Fruit fly (Drosophila melanogaster) whole organism, wandering third instar larva: ENCODE data around the gene CG8353.

Experiments used
- Abd-B ChIP-seq: fragments of >200 bp; optimal IDR thresholded peaks from 2 replicates; lab custom pipeline; 2017; ENCODE audit warnings: missing biosample characterization, missing genetic modification characterization
- CG32264 ChIP-seq: fragments of 200-800 bp; sonication (Bioruptor generic); optimal IDR thresholded peaks from 2 replicates; lab custom pipeline; 2016; ENCODE audit warnings: missing biosample characterization, missing genetic modification characterization
- CG9705 ChIP-seq: fragments of 200-800 bp; sonication (Bioruptor generic); optimal IDR thresholded peaks from 2 replicates; lab custom pipeline; 2018; ENCODE audit warnings: missing biosample characterization, mild to moderate bottlenecking, missing genetic modification characterization
- CrebA ChIP-seq: fragments of 200-800 bp; sonication (Bioruptor generic); optimal IDR thresholded peaks from 2 replicates; lab custom pipeline; 2016; ENCODE audit warnings: missing biosample characterization, mild to moderate bottlenecking, missing genetic modification characterization, borderline replicate concordance
- Dfd ChIP-seq: fragments of >200 bp; optimal IDR thresholded peaks from 2 replicates; lab custom pipeline; 2017; ENCODE audit warnings: missing biosample characterization, missing genetic modification characterization
- Dif ChIP-seq: fragments of 200-275, 200-300 bp; sonication (Bioruptor generic); optimal IDR thresholded peaks from 2 replicates; lab custom pipeline; 2018; ENCODE audit warnings: missing biosample characterization, missing genetic modification characterization; ENCODE audit not compliant: partially characterized antibody
- GATAd ChIP-seq: sonication (Bioruptor generic); optimal IDR thresholded peaks from 2 replicates; lab custom pipeline; 2016; ENCODE audit warnings: missing biosample characterization, missing genetic modification characterization
- HLH106 ChIP-seq: fragments of 200-800 bp; optimal IDR thresholded peaks from 3 replicates; lab custom pipeline; 2019; ENCODE audit warnings: missing biosample characterization, mild to moderate bottlenecking, missing genetic modification characterization, moderate library complexity
- Hnf4 ChIP-seq: fragments of 200-800 bp; sonication (Bioruptor generic); optimal IDR thresholded peaks from 2 replicates; lab custom pipeline; 2016; ENCODE audit warnings: missing biosample characterization, mild to moderate bottlenecking, missing genetic modification characterization
- Hr78 ChIP-seq: fragments of >200 bp; optimal IDR thresholded peaks from 2 replicates; lab custom pipeline; 2017; ENCODE audit warnings: missing biosample characterization, missing genetic modification characterization
- Hr83 ChIP-seq: fragments of 200-300 bp; sonication (Bioruptor generic); optimal IDR thresholded peaks from 2 replicates; lab custom pipeline; 2016; ENCODE audit warnings: missing biosample characterization, mild to moderate bottlenecking, missing genetic modification characterization, moderate library complexity; ENCODE audit not compliant: poor library complexity, severe bottlenecking
- Jra ChIP-seq: sonication (Bioruptor generic); optimal IDR thresholded peaks from 2 replicates; lab custom pipeline; 2016; ENCODE audit warnings: missing biosample characterization, missing genetic modification characterization
- Mio ChIP-seq: sonication (Bioruptor generic); optimal IDR thresholded peaks from 2 replicates; lab custom pipeline; 2016; ENCODE audit warnings: missing biosample characterization, missing genetic modification characterization
- Myc ChIP-seq: fragments of >200 bp; optimal IDR thresholded peaks from 2 replicates; lab custom pipeline; 2017
- N ChIP-seq: fragments of >200 bp; optimal IDR thresholded peaks from 2 replicates; lab custom pipeline; 2018; ENCODE audit warnings: missing biosample characterization, missing external identifiers, missing genetic modification characterization
- OdsH ChIP-seq: fragments of 200-800 bp; sonication (Bioruptor generic); optimal IDR thresholded peaks from 2 replicates; lab custom pipeline; 2016; ENCODE audit warnings: missing biosample characterization, mild to moderate bottlenecking, missing genetic modification characterization
- Rel ChIP-seq, 2 experiments: fragments of 200-800 bp; sonication (Bioruptor generic) in 1 of 2; optimal IDR thresholded peaks; 2 replicates in 1 of 2; 3 replicates in 1 of 2; lab custom pipeline; 2016 to 2019; ENCODE audit warnings: mild to moderate bottlenecking in 2 of 2, missing biosample characterization in 2 of 2, missing genetic modification characterization in 2 of 2, moderate library complexity in 1 of 2
- Sp1 ChIP-seq: fragments of 200-800 bp; sonication (Bioruptor generic); optimal IDR thresholded peaks from 3 replicates; lab custom pipeline; 2019; ENCODE audit warnings: missing biosample characterization, mild to moderate bottlenecking, missing genetic modification characterization, moderate library complexity
- Vsx2 ChIP-seq: fragments of 200-300, 225-300 bp; sonication (Bioruptor generic); optimal IDR thresholded peaks from 2 replicates; lab custom pipeline; 2018; ENCODE audit warnings: missing biosample characterization, missing genetic modification characterization; ENCODE audit not compliant: partially characterized antibody
- br ChIP-seq: fragments of 200-800 bp; sonication (Bioruptor generic); optimal IDR thresholded peaks from 2 replicates; lab custom pipeline; 2016; ENCODE audit warnings: missing biosample characterization, missing genetic modification characterization
- brk ChIP-seq: fragments of 200-800 bp; sonication (Bioruptor generic); optimal IDR thresholded peaks from 2 replicates; lab custom pipeline; 2016; ENCODE audit warnings: missing biosample characterization, mild to moderate bottlenecking, missing genetic modification characterization
- dl ChIP-seq, 2 experiments: fragments of 175-275, 200-275 bp in 1 of 2; fragments of 200-275 bp in 1 of 2; sonication (Bioruptor generic); optimal IDR thresholded peaks; lab custom pipeline; 2018; ENCODE audit warnings: mild to moderate bottlenecking in 2 of 2, missing biosample characterization in 2 of 2, missing genetic modification characterization in 2 of 2, moderate library complexity in 2 of 2; ENCODE audit not compliant: partially characterized antibody in 2 of 2, insufficient read depth in 1 of 2
- dmrt93B ChIP-seq: fragments of 200-800 bp; sonication (Bioruptor generic); optimal IDR thresholded peaks from 2 replicates; lab custom pipeline; 2018; ENCODE audit warnings: missing biosample characterization, mild to moderate bottlenecking, missing genetic modification characterization
- dsf ChIP-seq: sonication (Bioruptor generic); optimal IDR thresholded peaks from 2 replicates; lab custom pipeline; 2016; ENCODE audit warnings: missing biosample characterization, missing genetic modification characterization, borderline replicate concordance
- ey ChIP-seq: fragments of 200-800 bp; sonication (Bioruptor generic); optimal IDR thresholded peaks from 2 replicates; lab custom pipeline; 2016; ENCODE audit warnings: missing biosample characterization, missing genetic modification characterization
- foxo ChIP-seq, 2 experiments: fragments of 200-800 bp; sonication (Bioruptor generic); optimal IDR thresholded peaks; 2 replicates in 1 of 2; 3 replicates in 1 of 2; lab custom pipeline; 2016 to 2017; ENCODE audit warnings: missing biosample characterization in 2 of 2, missing genetic modification characterization in 2 of 2
- fru ChIP-seq: fragments of 200-800 bp; sonication (Bioruptor generic); optimal IDR thresholded peaks from 3 replicates; lab custom pipeline; 2016; ENCODE audit warnings: missing biosample characterization, mild to moderate bottlenecking, missing genetic modification characterization
- h ChIP-seq: fragments of 200-800 bp; sonication (Bioruptor generic); optimal IDR thresholded peaks from 3 replicates; lab custom pipeline; 2016; ENCODE audit warnings: missing biosample characterization, mild to moderate bottlenecking, missing genetic modification characterization
- jim ChIP-seq: fragments of 175-275, 200-325 bp; sonication (Bioruptor generic); optimal IDR thresholded peaks from 2 replicates; lab custom pipeline; 2016; ENCODE audit warnings: missing biosample characterization, mild to moderate bottlenecking, missing genetic modification characterization
- lola ChIP-seq: fragments of >200 bp; optimal IDR thresholded peaks from 2 replicates; lab custom pipeline; 2017; ENCODE audit warnings: missing biosample characterization, missing genetic modification characterization
- pan ChIP-seq: fragments of >200 bp; optimal IDR thresholded peaks from 2 replicates; lab custom pipeline; 2017
- psq ChIP-seq: fragments of 200-800 bp; sonication (Bioruptor generic); optimal IDR thresholded peaks from 3 replicates; lab custom pipeline; 2017; ENCODE audit warnings: missing biosample characterization, mild to moderate bottlenecking, missing genetic modification characterization, moderate library complexity
- rgr ChIP-seq: fragments of 200-800 bp; sonication (Bioruptor generic); optimal IDR thresholded peaks from 3 replicates; lab custom pipeline; 2016; ENCODE audit warnings: missing biosample characterization, mild to moderate bottlenecking, missing genetic modification characterization
- sage ChIP-seq: fragments of 200-800 bp; sonication (Bioruptor generic); optimal IDR thresholded peaks from 2 replicates; lab custom pipeline; 2016; ENCODE audit warnings: missing biosample characterization, mild to moderate bottlenecking, missing genetic modification characterization
- sv ChIP-seq: fragments of 200-800 bp; sonication (Bioruptor generic); optimal IDR thresholded peaks from 3 replicates; lab custom pipeline; 2016; ENCODE audit warnings: missing biosample characterization, missing genetic modification characterization
- tai ChIP-seq: sonication (Bioruptor generic); optimal IDR thresholded peaks from 2 replicates; lab custom pipeline; 2016; ENCODE audit warnings: missing biosample characterization, missing genetic modification characterization
- usp ChIP-seq: fragments of >200 bp; optimal IDR thresholded peaks from 2 replicates; lab custom pipeline; 2017; ENCODE audit warnings: missing biosample characterization, missing genetic modification characterization
- woc ChIP-seq: sonication (Bioruptor generic); optimal IDR thresholded peaks from 2 replicates; lab custom pipeline; 2016; ENCODE audit warnings: missing biosample characterization, mild to moderate bottlenecking, missing genetic modification characterization

The CG8353 gene

DNA sequence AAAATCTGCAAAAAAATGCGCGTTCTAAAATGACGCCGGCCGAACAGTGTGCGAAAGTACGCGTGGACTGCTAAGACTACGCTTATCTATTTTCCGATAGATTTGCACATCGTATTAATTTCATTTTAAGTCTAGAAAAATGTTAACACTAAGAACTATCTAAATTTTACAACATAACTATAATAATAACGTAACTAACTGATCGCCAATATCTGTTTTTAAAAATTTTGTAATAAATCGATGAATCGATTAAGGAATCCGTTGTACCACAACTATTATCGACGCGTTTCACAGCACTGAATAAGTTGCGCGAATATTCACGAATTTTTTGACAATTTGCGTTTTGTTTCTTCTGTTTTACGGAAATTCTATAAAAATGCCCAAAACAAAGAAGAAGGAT is 2.8 kb upstream of the CG8353 start, which contains the start of gene Ssb-c31a:
Gene Ssb-c31a, plus strand, starts transcription at position 278 of the 400 bp plus-strand sequence.
- TF ChIP-seq Hr78 (GFP tag; lab: Kevin White, UChicago), result no peak
- TF ChIP-seq Rel (GFP tag; optimal IDR thresholded peaks at IDR 0.05; lab: Kevin White, UChicago), result no peak
- peak; percentile 49 for TF ChIP-seq Rel (tag; optimal IDR thresholded peaks at IDR 0.05; lab: Kevin White, UChicago)
- TF ChIP-seq GATAd, result peak; percentile 61
- TF ChIP-seq psq (GFP tag; lab: Kevin White, UChicago), result peak; percentile 58
- TF ChIP-seq dmrt93B (GFP tag; lab: Kevin White, UChicago), result peak; percentile 32
- TF ChIP-seq dsf (GFP tag; lab: Kevin White, UChicago), result peak; percentile 81
- peak; percentile 80 for TF ChIP-seq br (GFP tag; lab: Kevin White, UChicago)
- TF ChIP-seq Vsx2 (GFP tag; lab: Kevin White, UChicago), result no peak
- no peak for TF ChIP-seq dl (GFP tag; optimal IDR thresholded peaks at IDR 0.05; lab: Kevin White, UChicago; ENCODE audit: insufficient read depth in 1 of 2, partially characterized antibody in 2 of 2)
- TF ChIP-seq rgr, result peak; percentile 72
- TF ChIP-seq woc (GFP tag; lab: Kevin White, UChicago), result peak; percentile 73
- TF ChIP-seq Mio, result no peak
- TF ChIP-seq lola (GFP tag; lab: Kevin White, UChicago), result no peak
- peak; percentile 65 for TF ChIP-seq sv (GFP tag; lab: Kevin White, UChicago)
- peak; percentile 88 for TF ChIP-seq tai (GFP tag; lab: Kevin White, UChicago)
- TF ChIP-seq Hr83 (GFP tag; lab: Kevin White, UChicago), result no peak
- TF ChIP-seq CG32264 (GFP tag; lab: Kevin White, UChicago), result peak; percentile 34
- peak; percentile 60 for TF ChIP-seq Sp1 (GFP tag; lab: Kevin White, UChicago)
- no peak for TF ChIP-seq Abd-B (GFP tag; lab: Kevin White, UChicago)
- TF ChIP-seq usp, result no peak
- no peak for TF ChIP-seq Dif
- TF ChIP-seq CrebA (GFP tag; lab: Kevin White, UChicago), result no peak
- peak; percentile 81 for TF ChIP-seq Hnf4 (GFP tag; lab: Kevin White, UChicago)
- TF ChIP-seq Jra, result peak; percentile 90
- TF ChIP-seq brk (GFP tag; lab: Kevin White, UChicago), result peak; percentile 84
- TF ChIP-seq h (GFP tag; lab: Kevin White, UChicago), result peak; percentile 83
- TF ChIP-seq fru (GFP tag; lab: Kevin White, UChicago), result peak; percentile 78
- no peak for TF ChIP-seq jim (GFP tag; lab: Kevin White, UChicago)
- peak; percentile 51 for TF ChIP-seq ey
- peak; percentile 60 for TF ChIP-seq OdsH (GFP tag; lab: Kevin White, UChicago)
- no peak for TF ChIP-seq Dfd (GFP tag; lab: Kevin White, UChicago)
- peak; percentile 68 for TF ChIP-seq HLH106
- no peak for TF ChIP-seq Myc
- peak; percentile 71 to 75 for TF ChIP-seq foxo (GFP tag; optimal IDR thresholded peaks at IDR 0.05; lab: Kevin White, UChicago)
- peak; percentile 48 for TF ChIP-seq sage (GFP tag; lab: Kevin White, UChicago)
- TF ChIP-seq N, result no peak
- TF ChIP-seq CG9705 (GFP tag; lab: Kevin White, UChicago), result peak; percentile 38
- no peak for TF ChIP-seq pan (lab: Kevin White, UChicago)
- TF ChIP-seq, all 38 proteins: peak for 23

DNA sequence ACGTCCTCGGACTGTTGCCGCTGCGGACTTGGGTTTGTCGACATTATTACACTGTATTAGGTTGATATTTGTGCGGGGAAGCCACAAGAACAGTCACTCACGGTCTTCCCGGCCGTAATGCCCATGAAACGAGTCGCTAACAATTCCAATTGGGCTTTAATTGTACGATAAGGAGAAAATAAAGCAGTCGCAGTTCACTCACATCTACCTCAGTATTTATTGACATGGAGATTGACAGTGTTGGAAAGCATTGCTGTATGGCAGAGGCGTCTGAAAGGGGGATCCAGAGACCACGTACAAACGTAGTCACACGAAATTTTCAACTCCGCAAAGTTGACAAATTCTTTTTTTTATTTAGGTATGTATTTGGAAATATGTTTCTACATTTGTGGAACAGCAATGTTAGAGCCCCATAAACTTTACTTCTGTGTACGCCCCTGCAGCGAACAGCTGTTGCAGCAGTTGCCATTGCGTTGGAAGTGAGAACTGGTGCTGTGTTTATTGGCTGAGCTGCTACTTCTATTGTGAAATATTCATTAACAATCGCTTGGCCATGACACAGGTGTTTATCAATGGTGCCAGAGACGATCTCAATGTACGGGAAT is 1.1 kb upstream of the CG8353 start, which contains the start of the genes CG8372 and CG8360:
Gene CG8372, minus strand, starts transcription at position 237 of the 605 bp plus-strand sequence.
Gene CG8360, plus strand, starts transcription at position 294 of the 605 bp plus-strand sequence.
- peak; percentile 99 for TF ChIP-seq tai (GFP tag; lab: Kevin White, UChicago)
- peak; percentile 99 for TF ChIP-seq Jra
- TF ChIP-seq foxo (GFP tag; optimal IDR thresholded peaks at IDR 0.05; lab: Kevin White, UChicago), result peak; percentile 98 to 100
- TF ChIP-seq Hr83 (GFP tag; lab: Kevin White, UChicago), result peak; percentile 99
- peak; percentile 99 for TF ChIP-seq woc (GFP tag; lab: Kevin White, UChicago)
- TF ChIP-seq Hr78 (GFP tag; lab: Kevin White, UChicago), result no peak
- peak; percentile 99 for TF ChIP-seq CG9705 (GFP tag; lab: Kevin White, UChicago)
- TF ChIP-seq Dif, result no peak
- peak; percentile 99 for TF ChIP-seq CG32264 (GFP tag; lab: Kevin White, UChicago)
- no peak for TF ChIP-seq dl (GFP tag; optimal IDR thresholded peaks at IDR 0.05; lab: Kevin White, UChicago; ENCODE audit: insufficient read depth in 1 of 2, partially characterized antibody in 2 of 2)
- TF ChIP-seq dsf (GFP tag; lab: Kevin White, UChicago), result peak; percentile 97
- peak; percentile 99 for TF ChIP-seq sage (GFP tag; lab: Kevin White, UChicago)
- TF ChIP-seq h (GFP tag; lab: Kevin White, UChicago), result peak; percentile 100
- TF ChIP-seq fru (GFP tag; lab: Kevin White, UChicago), result peak; percentile 99
- TF ChIP-seq Vsx2 (GFP tag; lab: Kevin White, UChicago), result no peak
- TF ChIP-seq brk (GFP tag; lab: Kevin White, UChicago), result peak; percentile 99
- peak; percentile 100 for TF ChIP-seq OdsH (GFP tag; lab: Kevin White, UChicago)
- TF ChIP-seq lola (GFP tag; lab: Kevin White, UChicago), result no peak
- peak; percentile 99 for TF ChIP-seq Sp1 (GFP tag; lab: Kevin White, UChicago)
- TF ChIP-seq Abd-B (GFP tag; lab: Kevin White, UChicago), result no peak
- peak; percentile 100 for TF ChIP-seq Hnf4 (GFP tag; lab: Kevin White, UChicago)
- no peak for TF ChIP-seq N
- peak; percentile 99 for TF ChIP-seq HLH106
- peak; percentile 100 for TF ChIP-seq rgr
- TF ChIP-seq CrebA (GFP tag; lab: Kevin White, UChicago), result no peak
- peak; percentile 100 for TF ChIP-seq br (GFP tag; lab: Kevin White, UChicago)
- TF ChIP-seq jim (GFP tag; lab: Kevin White, UChicago), result peak; percentile 79
- TF ChIP-seq ey, result peak; percentile 99
- TF ChIP-seq Myc, result no peak
- peak; percentile 95 for TF ChIP-seq Mio
- TF ChIP-seq usp, result no peak
- TF ChIP-seq psq (GFP tag; lab: Kevin White, UChicago), result peak; percentile 98
- TF ChIP-seq GATAd, result peak; percentile 98
- TF ChIP-seq dmrt93B (GFP tag; lab: Kevin White, UChicago), result peak; percentile 98
- peak; percentile 97 for TF ChIP-seq Rel (GFP tag; optimal IDR thresholded peaks at IDR 0.05; lab: Kevin White, UChicago)
- peak; percentile 92 for TF ChIP-seq Rel (tag; optimal IDR thresholded peaks at IDR 0.05; lab: Kevin White, UChicago)
- no peak for TF ChIP-seq Dfd (GFP tag; lab: Kevin White, UChicago)
- no peak for TF ChIP-seq pan (lab: Kevin White, UChicago)
- TF ChIP-seq sv (GFP tag; lab: Kevin White, UChicago), result peak; percentile 99
- TF ChIP-seq, all 38 proteins: peak for 26
